Worm (Caenorhabditis elegans) whole organism, L3 larva: ENCODE results near the gene sra-37.

Source experiments
- ama-1 ChIP-seq: fragments of 150-350 bp; optimal IDR thresholded peaks from 2 replicates; lab custom pipeline; 2018
- ceh-82 ChIP-seq: fragments of 150-350 bp; optimal IDR thresholded peaks from 2 replicates; lab custom pipeline; 2014; ENCODE audit warnings: missing biosample characterization, missing genetic modification characterization
- ceh-9 ChIP-seq: sonication (generic microtip); optimal IDR thresholded peaks from 2 replicates; lab custom pipeline; 2018; ENCODE audit warnings: missing biosample characterization, missing genetic modification characterization
- daf-12 ChIP-seq: fragments of 150-350 bp; optimal IDR thresholded peaks from 2 replicates; lab custom pipeline; 2014; ENCODE audit warnings: missing biosample characterization, missing genetic modification reagents, missing genetic modification characterization
- egl-27 ChIP-seq: sonication (generic microtip); optimal IDR thresholded peaks from 4 replicates; lab custom pipeline; 2017; ENCODE audit warnings: missing biosample characterization, missing genetic modification reagents, missing genetic modification characterization
- egl-5 ChIP-seq: fragments of 150-350 bp; optimal IDR thresholded peaks from 2 replicates; lab custom pipeline; 2017; ENCODE audit warnings: missing biosample characterization, missing genetic modification reagents, missing genetic modification characterization, inconsistent platforms
- elt-1 ChIP-seq: fragments of 150-350 bp; optimal IDR thresholded peaks from 2 replicates; lab custom pipeline; 2014; ENCODE audit warnings: missing biosample characterization, missing genetic modification characterization
- elt-2 ChIP-seq: sonication (generic microtip); optimal IDR thresholded peaks from 2 replicates; lab custom pipeline; 2016; ENCODE audit warnings: missing genetic modification reagents, mild to moderate bottlenecking, missing genetic modification characterization, missing compliant biosample characterization
- elt-3 ChIP-seq, 3 experiments: fragments of 150-350 bp in 1 of 3; sonication (generic microtip) in 2 of 3; optimal IDR thresholded peaks; 2 replicates in 2 of 3; 4 replicates in 1 of 3; lab custom pipeline; 2014 to 2017; ENCODE audit warnings: missing biosample characterization in 3 of 3, missing genetic modification characterization in 3 of 3
- fkh-2 ChIP-seq: fragments of 150-350 bp; optimal IDR thresholded peaks from 2 replicates; lab custom pipeline; 2014; ENCODE audit warnings: missing biosample characterization, missing genetic modification reagents, missing genetic modification characterization
- fos-1 ChIP-seq: fragments of 150-350 bp; optimal IDR thresholded peaks from 2 replicates; lab custom pipeline; 2014; ENCODE audit warnings: missing biosample characterization, missing genetic modification characterization
- hmg-11 ChIP-seq: sonication (generic microtip); optimal IDR thresholded peaks from 2 replicates; lab custom pipeline; 2016; ENCODE audit warnings: missing genetic modification characterization, missing compliant biosample characterization
- jun-1 ChIP-seq: fragments of 150-350 bp; optimal IDR thresholded peaks from 2 replicates; lab custom pipeline; 2014; ENCODE audit warnings: missing biosample characterization, missing genetic modification reagents, missing genetic modification characterization
- lin-39 ChIP-seq: fragments of 150-350 bp; optimal IDR thresholded peaks from 2 replicates; lab custom pipeline; 2018; ENCODE audit warnings: missing biosample characterization, missing genetic modification reagents, missing genetic modification characterization
- lsy-12 ChIP-seq: sonication (generic microtip); optimal IDR thresholded peaks from 2 replicates; lab custom pipeline; 2016; ENCODE audit warnings: mild to moderate bottlenecking, missing genetic modification characterization, missing compliant biosample characterization
- mml-1 ChIP-seq: fragments of 150-350 bp; sonication (generic microtip); optimal IDR thresholded peaks from 3 replicates; lab custom pipeline; 2014; ENCODE audit warnings: missing biosample characterization, missing genetic modification characterization
- nhr-11 ChIP-seq: fragments of 150-350 bp; optimal IDR thresholded peaks from 2 replicates; lab custom pipeline; 2014; ENCODE audit warnings: missing biosample characterization, missing genetic modification characterization
- nhr-12 ChIP-seq: fragments of 150-350 bp; optimal IDR thresholded peaks from 2 replicates; lab custom pipeline; 2014; ENCODE audit warnings: missing biosample characterization, missing genetic modification characterization
- nhr-23 ChIP-seq: fragments of 150-350 bp; optimal IDR thresholded peaks from 2 replicates; lab custom pipeline; 2014; ENCODE audit warnings: missing biosample characterization, missing genetic modification reagents, missing genetic modification characterization
- nhr-237 ChIP-seq: fragments of 150-350 bp; optimal IDR thresholded peaks from 2 replicates; lab custom pipeline; 2014; ENCODE audit warnings: missing biosample characterization, missing genetic modification characterization
- nhr-25 ChIP-seq: sonication (generic microtip); optimal IDR thresholded peaks from 2 replicates; lab custom pipeline; 2017; ENCODE audit warnings: missing biosample characterization, missing genetic modification characterization
- nhr-43 ChIP-seq: sonication (generic microtip); optimal IDR thresholded peaks from 2 replicates; lab custom pipeline; 2016; ENCODE audit warnings: mild to moderate bottlenecking, missing genetic modification characterization, missing compliant biosample characterization; ENCODE audit not compliant: poor library complexity, severe bottlenecking
- nhr-67 ChIP-seq: fragments of 150-350 bp; optimal IDR thresholded peaks from 2 replicates; lab custom pipeline; 2014; ENCODE audit warnings: missing biosample characterization, missing genetic modification characterization
- nhr-76 ChIP-seq: fragments of 150-350 bp; sonication (generic microtip); optimal IDR thresholded peaks from 5 replicates; lab custom pipeline; 2014; ENCODE audit warnings: missing biosample characterization, missing genetic modification characterization
- nhr-77 ChIP-seq: fragments of 150-350 bp; optimal IDR thresholded peaks from 2 replicates; lab custom pipeline; 2014; ENCODE audit warnings: missing biosample characterization, missing genetic modification characterization
- pha-4 ChIP-seq: fragments of 150-350 bp; optimal IDR thresholded peaks from 2 replicates; lab custom pipeline; 2014; ENCODE audit warnings: missing biosample characterization, missing genetic modification reagents, missing genetic modification characterization
- pqm-1 ChIP-seq: fragments of 150-350 bp; optimal IDR thresholded peaks from 2 replicates; lab custom pipeline; 2017; ENCODE audit warnings: missing biosample characterization, missing genetic modification characterization, inconsistent platforms
- sea-2 ChIP-seq: fragments of 150-350 bp; sonication (generic microtip); optimal IDR thresholded peaks from 4 replicates; lab custom pipeline; 2014; ENCODE audit warnings: missing biosample characterization, missing genetic modification reagents, missing genetic modification characterization
- snpc-4 ChIP-seq: fragments of 150-350 bp; optimal IDR thresholded peaks from 2 replicates; lab custom pipeline; 2014; ENCODE audit warnings: missing biosample characterization, missing genetic modification characterization
- tbx-2 ChIP-seq: sonication (generic microtip); optimal IDR thresholded peaks from 2 replicates; lab custom pipeline; 2016; ENCODE audit warnings: mild to moderate bottlenecking, missing genetic modification characterization, missing compliant biosample characterization
- unc-62 ChIP-seq: fragments of 150-350 bp; sonication (generic microtip); optimal IDR thresholded peaks from 4 replicates; lab custom pipeline; 2014; ENCODE audit warnings: missing biosample characterization, missing genetic modification reagents, missing genetic modification characterization
- ztf-11 ChIP-seq: fragments of 150-350 bp; optimal IDR thresholded peaks from 2 replicates; lab custom pipeline; 2014; ENCODE audit warnings: missing biosample characterization, missing genetic modification characterization

sra-37 gene

ce11 chrX:13893256-13893655 lies at the start of gene sra-37:
Gene sra-37 (minus strand): TSS chrX:13893356.
- TF ChIP-seq daf-12 (tag; lab: Kevin White, UChicago) (no peak), egl-27 (tag; lab: Kevin White, UChicago) (no peak), nhr-76 (tag; lab: Kevin White, UChicago) (no peak), jun-1 (tag; lab: Kevin White, UChicago) (no peak), ceh-82 (tag; lab: Kevin White, UChicago) (no peak), nhr-23 (tag; lab: Kevin White, UChicago) (no peak), lin-39 (tag; lab: Kevin White, UChicago) (no peak), nhr-237 (tag; lab: Kevin White, UChicago) (no peak), fos-1 (tag; lab: Kevin White, UChicago) (no peak), pha-4 (no peak), hmg-11 (tag; lab: Kevin White, UChicago) (no peak)

- no peak for TF ChIP-seq nhr-67 (tag; lab: Kevin White, UChicago)
- TF ChIP-seq elt-1 = no peak
- no peak for TF ChIP-seq fkh-2 (tag; lab: Kevin White, UChicago)
- TF ChIP-seq unc-62 (GFP tag; lab: Kevin White, UChicago) = no peak
- TF ChIP-seq mml-1 (tag; lab: Kevin White, UChicago) = no peak
- no peak for TF ChIP-seq nhr-12 (tag; lab: Kevin White, UChicago)
- TF ChIP-seq pqm-1 (tag; lab: Kevin White, UChicago) = no peak
- no peak for TF ChIP-seq snpc-4 (tag; lab: Kevin White, UChicago)
Measured at ce11 chrX:13941865-13942264, 48.7 kb upstream of the sra-37 start.

DNA sequence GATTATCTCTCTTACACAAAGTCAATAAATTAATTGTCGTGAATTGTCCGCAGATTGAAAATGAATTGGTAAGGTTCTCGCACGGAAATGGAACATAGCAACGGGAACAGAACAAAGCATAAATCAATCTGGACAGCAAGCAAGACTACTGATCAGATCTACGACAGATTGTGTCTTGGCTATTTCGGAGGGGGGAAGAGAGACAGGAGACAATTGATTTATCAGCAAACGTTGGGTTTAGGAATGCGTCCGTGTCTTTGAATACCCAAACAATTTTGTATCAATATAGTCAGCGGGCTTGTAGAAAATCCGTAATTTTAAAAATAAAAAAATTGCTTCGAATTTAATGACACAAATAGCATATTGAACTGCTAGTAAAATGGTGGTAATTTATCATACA lies 48.1 kb upstream of the sra-37 start:
- TF ChIP-seq elt-3 (tag; optimal IDR thresholded peaks at IDR 0.05; lab: Kevin White, UChicago) (peak in 2 of 3 experiments; percentile 58 to 86), elt-1 (peak; percentile 44), nhr-25 (tag; lab: Kevin White, UChicago) (peak; percentile 29), nhr-23 (tag; lab: Kevin White, UChicago) (peak; percentile 53), tbx-2 (tag; lab: Kevin White, UChicago) (no peak), ztf-11 (tag; lab: Kevin White, UChicago) (no peak), egl-5 (tag; lab: Kevin White, UChicago) (no peak), ama-1 (lab: Kevin White, UChicago) (peak; percentile 57), nhr-77 (tag; lab: Kevin White, UChicago) (no peak), unc-62 (GFP tag; lab: Kevin White, UChicago) (peak; percentile 28), lsy-12 (peak; percentile 26), nhr-43 (tag; lab: Kevin White, UChicago) (peak; percentile 67)
- TF ChIP-seq, all 47 proteins: peak for 8

- no peak for TF ChIP-seq ceh-9 (tag; lab: Kevin White, UChicago)
- peak in 1 of 3 experiments; percentile 86 for TF ChIP-seq elt-3 (tag; optimal IDR thresholded peaks at IDR 0.05; lab: Kevin White, UChicago)
- no peak for TF ChIP-seq nhr-11 (tag; lab: Kevin White, UChicago)
- TF ChIP-seq elt-2 (tag; lab: Kevin White, UChicago) = no peak
Measured at ce11 chrX:13940287-13940686, 47.1 kb upstream of the sra-37 start.

ce11 chrX:13939388-13939787 lies 46.2 kb upstream of the sra-37 start:
- TF ChIP-seq nhr-43 (tag; lab: Kevin White, UChicago) (peak; percentile 53), sea-2 (GFP tag; lab: Kevin White, UChicago) (no peak), elt-3 (tag; optimal IDR thresholded peaks at IDR 0.05; lab: Kevin White, UChicago) (peak in 1 of 3 experiments; percentile 46), nhr-25 (tag; lab: Kevin White, UChicago) (peak; percentile 40), elt-1 (no peak), nhr-67 (tag; lab: Kevin White, UChicago) (no peak), nhr-23 (tag; lab: Kevin White, UChicago) (peak; percentile 79), elt-2 (tag; lab: Kevin White, UChicago) (no peak), ama-1 (lab: Kevin White, UChicago) (no peak)
